Worm (Caenorhabditis elegans) whole organism, L2 larva: Measurements from ENCODE around the gene K07B1.4.

ENCODE experiments used
- C34F6.9 ChIP-seq: fragments of 150-350 bp; optimal IDR thresholded peaks from 2 replicates; lab custom pipeline; 2014; ENCODE audit warnings: missing biosample characterization, missing genetic modification characterization
- F13H6.1 ChIP-seq: sonication (generic microtip); optimal IDR thresholded peaks from 2 replicates; lab custom pipeline; 2016; ENCODE audit warnings: missing genetic modification characterization, missing compliant biosample characterization
- alr-1 ChIP-seq: fragments of 150-350 bp; optimal IDR thresholded peaks from 2 replicates; lab custom pipeline; 2014; ENCODE audit warnings: missing biosample characterization, missing genetic modification characterization
- aly-2 ChIP-seq: fragments of 150-350 bp; optimal IDR thresholded peaks from 2 replicates; lab custom pipeline; 2014; ENCODE audit warnings: missing biosample characterization, missing genetic modification characterization
- ama-1 ChIP-seq: fragments of 150-350 bp; optimal IDR thresholded peaks from 2 replicates; lab custom pipeline; 2018; ENCODE audit warnings: inconsistent platforms
- blmp-1 ChIP-seq: sonication (generic microtip); optimal IDR thresholded peaks from 2 replicates; lab custom pipeline; 2017; ENCODE audit warnings: missing genetic modification characterization, mild to moderate bottlenecking, missing compliant biosample characterization, antibody characterized with exemption, moderate library complexity; ENCODE audit not compliant: insufficient read depth
- ceh-82 ChIP-seq: fragments of 150-350 bp; optimal IDR thresholded peaks from 2 replicates; lab custom pipeline; 2014; ENCODE audit warnings: missing biosample characterization, missing genetic modification characterization
- crh-2 ChIP-seq: sonication (generic microtip); optimal IDR thresholded peaks from 2 replicates; lab custom pipeline; 2017; ENCODE audit warnings: missing biosample characterization, missing genetic modification characterization
- elt-3 ChIP-seq: sonication (generic microtip); optimal IDR thresholded peaks from 2 replicates; lab custom pipeline; 2017; ENCODE audit warnings: missing biosample characterization, missing genetic modification characterization
- gmeb-1 ChIP-seq: fragments of 150-350 bp; optimal IDR thresholded peaks from 2 replicates; lab custom pipeline; 2014; ENCODE audit warnings: missing biosample characterization, missing genetic modification characterization
- lin-13 ChIP-seq: fragments of 150-350 bp; optimal IDR thresholded peaks from 2 replicates; lab custom pipeline; 2014; ENCODE audit warnings: missing biosample characterization, missing genetic modification reagents, missing genetic modification characterization
- lin-39 ChIP-seq: fragments of 150-350 bp; optimal IDR thresholded peaks from 2 replicates; lab custom pipeline; 2014; ENCODE audit warnings: missing biosample characterization, missing genetic modification reagents, missing genetic modification characterization
- lsy-2 ChIP-seq, 2 experiments: fragments of 150-350 bp in 1 of 2; sonication (generic microtip) in 1 of 2; optimal IDR thresholded peaks; 2 replicates each; lab custom pipeline; 2014 to 2017; ENCODE audit warnings: missing biosample characterization in 2 of 2, missing genetic modification characterization in 2 of 2
- mab-5 ChIP-seq: fragments of 150-350 bp; optimal IDR thresholded peaks from 2 replicates; lab custom pipeline; 2014; ENCODE audit warnings: missing biosample characterization, missing genetic modification characterization
- mbf-1 ChIP-seq: sonication (generic microtip); optimal IDR thresholded peaks from 2 replicates; lab custom pipeline; 2017; ENCODE audit warnings: missing biosample characterization, missing genetic modification characterization
- mdl-1 ChIP-seq, 2 experiments: fragments of 150-350 bp in 1 of 2; sonication (generic microtip) in 1 of 2; optimal IDR thresholded peaks; 2 replicates each; lab custom pipeline; 2017; ENCODE audit warnings: missing biosample characterization in 2 of 2, missing genetic modification characterization in 2 of 2
- nhr-10 ChIP-seq: sonication (generic microtip); optimal IDR thresholded peaks from 2 replicates; lab custom pipeline; 2017; ENCODE audit warnings: missing biosample characterization, missing genetic modification characterization
- nhr-11 ChIP-seq: fragments of 150-350 bp; optimal IDR thresholded peaks from 2 replicates; lab custom pipeline; 2014; ENCODE audit warnings: missing biosample characterization, missing genetic modification characterization
- nhr-23 ChIP-seq: fragments of 150-350 bp; optimal IDR thresholded peaks from 2 replicates; lab custom pipeline; 2014; ENCODE audit warnings: missing biosample characterization, missing genetic modification reagents, missing genetic modification characterization
- nhr-237 ChIP-seq: fragments of 150-350 bp; optimal IDR thresholded peaks from 2 replicates; lab custom pipeline; 2014; ENCODE audit warnings: missing biosample characterization, missing genetic modification characterization
- nhr-25 ChIP-seq: fragments of 150-350 bp; sonication (generic microtip); optimal IDR thresholded peaks from 3 replicates; lab custom pipeline; 2014; ENCODE audit warnings: missing biosample characterization, missing genetic modification characterization
- nhr-6 ChIP-seq: fragments of 150-350 bp; optimal IDR thresholded peaks from 2 replicates; lab custom pipeline; 2014; ENCODE audit warnings: missing biosample characterization, missing genetic modification characterization
- nhr-77 ChIP-seq: fragments of 150-350 bp; optimal IDR thresholded peaks from 2 replicates; lab custom pipeline; 2014; ENCODE audit warnings: missing biosample characterization, missing genetic modification characterization
- peb-1 ChIP-seq: fragments of 150-350 bp; optimal IDR thresholded peaks from 2 replicates; lab custom pipeline; 2014; ENCODE audit warnings: missing biosample characterization, missing genetic modification characterization
- sem-4 ChIP-seq: fragments of 150-350 bp; optimal IDR thresholded peaks from 2 replicates; lab custom pipeline; 2014; ENCODE audit warnings: missing biosample characterization, missing genetic modification reagents, missing genetic modification characterization
- skn-1 ChIP-seq: sonication (generic microtip); optimal IDR thresholded peaks from 2 replicates; lab custom pipeline; 2017; ENCODE audit warnings: missing biosample characterization, missing genetic modification characterization
- sma-3 ChIP-seq: sonication (generic microtip); optimal IDR thresholded peaks from 2 replicates; lab custom pipeline; 2016; ENCODE audit warnings: missing genetic modification reagents, missing genetic modification characterization, missing compliant biosample characterization
- sma-9 ChIP-seq, 2 experiments: fragments of 150-350 bp in 1 of 2; sonication (generic microtip) in 1 of 2; optimal IDR thresholded peaks; 2 replicates each; lab custom pipeline; 2014 to 2016; ENCODE audit warnings: missing genetic modification characterization in 2 of 2, mild to moderate bottlenecking in 1 of 2, missing biosample characterization in 1 of 2, missing compliant biosample characterization in 1 of 2, missing genetic modification reagents in 1 of 2, moderate library complexity in 1 of 2
- snpc-4 ChIP-seq: fragments of 150-350 bp; optimal IDR thresholded peaks from 2 replicates; lab custom pipeline; 2014; ENCODE audit warnings: missing biosample characterization, missing genetic modification characterization
- unc-39 ChIP-seq: fragments of 150-350 bp; optimal IDR thresholded peaks from 2 replicates; lab custom pipeline; 2014; ENCODE audit warnings: missing biosample characterization, missing genetic modification characterization
- unc-55 ChIP-seq: fragments of 150-350 bp; sonication (generic microtip); optimal IDR thresholded peaks from 3 replicates; lab custom pipeline; 2014; ENCODE audit warnings: missing biosample characterization, missing genetic modification reagents, missing genetic modification characterization
- unc-62 ChIP-seq: fragments of 150-350 bp; optimal IDR thresholded peaks from 2 replicates; lab custom pipeline; 2014; ENCODE audit warnings: missing biosample characterization, missing genetic modification reagents, missing genetic modification characterization
- zag-1 ChIP-seq: fragments of 150-350 bp; optimal IDR thresholded peaks from 2 replicates; lab custom pipeline; 2014; ENCODE audit warnings: missing biosample characterization, missing genetic modification characterization
- ztf-1 ChIP-seq: fragments of 200-800 bp; sonication (Bioruptor generic); conservative IDR thresholded peaks from 2 replicates; pipeline ENCODE4 v1.3.6; 2022; ENCODE audit warnings: missing genetic modification characterization, missing compliant biosample characterization
- ztf-11 ChIP-seq: sonication (generic microtip); optimal IDR thresholded peaks from 2 replicates; lab custom pipeline; 2017; ENCODE audit warnings: missing biosample characterization, missing genetic modification characterization

K07B1.4 gene

DNA sequence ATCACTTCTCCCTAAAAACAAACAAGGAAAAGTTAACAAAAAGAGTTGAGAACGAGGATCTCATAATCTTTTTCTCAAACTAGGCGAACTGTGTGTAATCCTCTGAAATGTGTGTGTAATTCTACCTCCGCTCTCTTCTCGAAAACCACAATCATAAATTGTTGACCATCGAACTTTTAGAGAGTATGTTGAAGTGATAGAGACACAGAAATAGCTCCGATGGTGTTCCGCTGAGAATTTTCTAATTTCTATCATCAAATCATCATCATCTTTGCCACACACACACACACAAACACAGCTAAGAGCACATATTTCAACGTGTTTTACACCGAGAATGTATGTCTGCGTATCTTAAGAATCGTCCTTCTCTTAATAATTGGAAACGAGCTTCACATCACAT, 33.2 kb upstream of the K07B1.4 start:
- TF ChIP-seq unc-62 (no peak), F13H6.1 (tag; lab: Kevin White, UChicago) (peak; percentile 17)

DNA sequence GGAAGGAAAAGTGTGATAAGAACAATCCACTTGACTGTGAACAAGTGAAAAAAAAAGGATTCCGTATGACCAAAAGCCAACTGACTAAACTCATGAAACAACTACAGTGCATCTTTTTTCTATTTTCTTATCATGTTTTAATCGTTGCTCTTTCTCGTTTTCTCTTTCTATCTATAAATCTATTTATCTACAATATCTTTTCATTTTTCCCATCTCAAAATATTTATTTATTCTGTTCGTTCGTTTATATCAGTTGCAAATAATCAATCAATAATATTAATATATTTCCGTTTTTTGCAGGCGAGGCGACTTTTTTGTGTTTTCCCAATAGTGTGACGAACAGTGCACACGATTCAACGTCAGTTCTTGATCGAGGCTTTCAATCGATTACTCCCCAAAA, 31.4 kb upstream of the K07B1.4 start, which contains the start of gene F44A2.5:
Gene F44A2.5, plus strand, starts transcription at position 301 of the 400 bp plus-strand sequence.
- TF ChIP-seq peb-1 (no peak), nhr-25 (tag; lab: Kevin White, UChicago) (no peak), ztf-11 (tag; lab: Kevin White, UChicago) (no peak), mdl-1 (tag; optimal IDR thresholded peaks at IDR 0.05; lab: Kevin White, UChicago) (no peak), sem-4 (tag; lab: Kevin White, UChicago) (no peak), lin-39 (tag; lab: Kevin White, UChicago) (no peak), gmeb-1 (no peak), nhr-6 (no peak), ceh-82 (no peak), nhr-10 (tag; lab: Kevin White, UChicago) (no peak), nhr-77 (tag; lab: Kevin White, UChicago) (no peak), nhr-237 (tag; lab: Kevin White, UChicago) (no peak), mab-5 (no peak), ztf-1 (no peak), mbf-1 (tag; lab: Kevin White, UChicago) (no peak)
- TF ChIP-seq, all 48 proteins: peak for 0

DNA sequence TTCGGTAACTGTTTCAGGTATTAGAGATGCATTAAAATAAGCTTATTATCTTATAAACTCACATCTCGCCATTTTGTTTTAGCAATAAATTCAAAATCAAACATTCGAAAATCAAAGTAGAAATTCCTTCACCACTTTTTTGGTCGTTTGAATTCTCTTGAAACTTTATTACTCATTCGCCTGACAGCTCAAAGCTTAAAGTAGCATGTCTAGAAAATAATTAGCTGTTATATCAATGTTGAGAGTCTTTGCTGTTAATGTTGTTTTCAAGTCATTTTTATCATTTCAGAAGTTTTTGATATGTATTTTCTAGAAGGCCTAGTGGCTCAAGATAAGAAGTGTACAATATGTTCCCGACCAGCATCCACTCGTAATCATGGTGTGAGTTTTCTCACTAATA, 25.7 kb upstream of the K07B1.4 start, which contains the start of gene nhr-39:
Gene nhr-39, plus strand, starts transcription at position 301 of the 400 bp plus-strand sequence.
- no peak for TF ChIP-seq sem-4 (tag; lab: Kevin White, UChicago)
- TF ChIP-seq alr-1 (tag; lab: Kevin White, UChicago): no peak
- TF ChIP-seq nhr-10 (tag; lab: Kevin White, UChicago): no peak
- TF ChIP-seq aly-2 (tag; lab: Kevin White, UChicago): no peak
- no peak for TF ChIP-seq sma-3 (GFP tag; lab: Kevin White, UChicago)
- TF ChIP-seq ztf-1: no peak
- TF ChIP-seq mdl-1 (tag; optimal IDR thresholded peaks at IDR 0.05; lab: Kevin White, UChicago): no peak
- no peak for TF ChIP-seq mbf-1 (tag; lab: Kevin White, UChicago)
- TF ChIP-seq nhr-6: no peak
- TF ChIP-seq mab-5: no peak
- no peak for TF ChIP-seq nhr-11 (tag; lab: Kevin White, UChicago)

DNA sequence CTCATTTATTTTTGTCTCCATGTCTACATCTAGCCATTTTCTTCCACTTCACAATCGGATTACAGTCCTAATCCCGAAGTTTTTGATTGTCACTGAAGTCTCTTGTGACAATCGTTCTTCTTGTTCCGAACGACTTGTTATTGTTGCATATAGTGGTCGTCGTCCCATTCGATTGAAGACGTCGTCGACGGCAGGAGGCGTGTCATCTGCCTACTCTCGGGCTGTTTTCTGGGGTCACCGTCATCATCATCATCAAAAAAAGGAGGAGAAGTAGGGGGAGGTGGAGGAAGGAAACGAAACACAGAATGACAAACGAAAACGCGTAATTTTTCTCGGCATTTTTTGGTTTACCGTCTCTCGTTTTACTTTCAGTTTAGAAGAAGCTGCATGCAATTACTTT, 23.7 kb upstream of the K07B1.4 start, which contains the start of gene F44A2.3:
Gene F44A2.3, plus strand, starts transcription at position 301 of the 400 bp plus-strand sequence.
- TF ChIP-seq gmeb-1 (no peak), lsy-2 (tag; optimal IDR thresholded peaks at IDR 0.05; lab: Kevin White, UChicago) (no peak), elt-3 (tag; lab: Kevin White, UChicago) (no peak)
- TF ChIP-seq, all 48 proteins: peak for 0

DNA sequence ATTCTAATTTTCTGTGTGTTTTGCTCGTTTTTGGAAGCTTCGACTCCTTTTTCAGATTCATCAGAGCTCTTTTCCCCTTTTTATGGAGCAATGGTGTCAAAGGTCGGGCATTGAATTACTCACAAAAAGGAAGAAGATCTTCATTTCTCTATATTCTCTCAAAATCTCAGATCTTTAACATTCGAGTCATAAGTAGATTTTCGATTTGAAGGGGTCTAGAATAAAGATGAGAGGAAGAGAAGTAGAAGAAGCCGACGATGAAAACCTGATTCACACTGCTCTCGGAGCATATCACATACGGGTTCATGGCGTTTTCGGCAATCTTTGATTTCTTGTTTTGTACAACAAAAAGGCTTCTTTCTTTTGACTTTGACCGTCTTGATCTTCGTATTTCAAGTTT, 16.4 kb upstream of the K07B1.4 start:
- TF ChIP-seq F13H6.1 (tag; lab: Kevin White, UChicago): no peak
- TF ChIP-seq unc-62: no peak
- TF ChIP-seq blmp-1: no peak
- TF ChIP-seq gmeb-1: no peak
- TF ChIP-seq C34F6.9 (tag; lab: Kevin White, UChicago): no peak
- TF ChIP-seq nhr-25 (tag; lab: Kevin White, UChicago): no peak
- TF ChIP-seq nhr-23 (tag; lab: Kevin White, UChicago): no peak
- TF ChIP-seq snpc-4 (tag; lab: Kevin White, UChicago): no peak
- no peak for TF ChIP-seq crh-2 (tag; lab: Kevin White, UChicago)
- TF ChIP-seq unc-39 (tag; lab: Kevin White, UChicago): no peak
- TF ChIP-seq sma-3 (GFP tag; lab: Kevin White, UChicago): no peak
- no peak for TF ChIP-seq aly-2 (tag; lab: Kevin White, UChicago)
- no peak for TF ChIP-seq zag-1 (tag; lab: Kevin White, UChicago)
- no peak for TF ChIP-seq ztf-11 (tag; lab: Kevin White, UChicago)
- no peak for TF ChIP-seq sma-9 (GFP tag; optimal IDR thresholded peaks at IDR 0.05; lab: Kevin White, UChicago)
- TF ChIP-seq sma-9 (tag; optimal IDR thresholded peaks at IDR 0.05; lab: Kevin White, UChicago): no peak
- TF ChIP-seq unc-55 (GFP tag; lab: Kevin White, UChicago): no peak
- TF ChIP-seq peb-1: no peak

DNA sequence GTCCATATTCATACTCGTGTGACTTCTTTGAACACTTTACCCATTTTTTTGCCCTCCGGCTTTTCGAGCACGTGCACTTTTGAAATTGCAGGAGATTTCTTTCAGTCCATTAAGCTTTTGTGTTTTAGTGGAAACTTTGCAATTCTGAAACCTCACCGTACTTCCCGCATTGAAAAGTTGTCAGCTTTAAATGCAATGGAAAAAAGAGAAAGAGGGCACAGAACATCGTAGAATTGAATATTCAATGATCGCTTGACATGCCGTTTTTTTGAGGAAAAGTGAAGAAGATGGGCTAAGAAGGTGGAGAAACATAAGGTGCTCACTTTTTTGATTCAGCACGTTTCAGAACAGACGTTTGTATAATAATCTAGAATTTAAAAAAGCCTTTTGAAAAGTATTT, 14.4 kb upstream of the K07B1.4 start:
- TF ChIP-seq ztf-11 (tag; lab: Kevin White, UChicago) (no peak), skn-1 (tag; lab: Kevin White, UChicago) (no peak), snpc-4 (tag; lab: Kevin White, UChicago) (no peak), lin-13 (GFP tag; lab: Kevin White, UChicago) (no peak), ama-1 (no peak), blmp-1 (no peak), alr-1 (tag; lab: Kevin White, UChicago) (no peak)
